Worm (Caenorhabditis elegans) whole organism, L4/young adult: Measurements from ENCODE around the gene Y39G8B.2.

Experiments used
- W03F9.2 ChIP-seq: fragments of 150-350 bp; optimal IDR thresholded peaks from 2 replicates; lab custom pipeline; 2014; ENCODE audit warnings: missing biosample characterization, missing genetic modification characterization
- dao-5 ChIP-seq: sonication (generic microtip); optimal IDR thresholded peaks from 2 replicates; lab custom pipeline; 2016; ENCODE audit warnings: missing genotype, missing genetic modification characterization, moderate library complexity, missing compliant biosample characterization
- him-1 ChIP-seq: sonication (generic microtip); optimal IDR thresholded peaks from 2 replicates; lab custom pipeline; 2016; ENCODE audit warnings: missing genotype, missing genetic modification reagents, missing genetic modification characterization, missing compliant biosample characterization

The Y39G8B.2 gene

ce11 chrII:13974136-13974535 lies 1.9 kb downstream of the Y39G8B.2 start:
- TF ChIP-seq dao-5 (tag; lab: Kevin White, UChicago) (no peak), him-1 (tag; lab: Kevin White, UChicago) (no peak)

ce11 chrII:13973514-13973913 lies 2.5 kb downstream of the Y39G8B.2 start, which contains the start of gene Y39G8B.1:
Y39G8B.1 (minus strand) TSS chrII:13973812.
- TF ChIP-seq W03F9.2 (peak; percentile 27), him-1 (tag; lab: Kevin White, UChicago) (no peak), dao-5 (tag; lab: Kevin White, UChicago) (no peak)

- no peak for TF ChIP-seq W03F9.2
- TF ChIP-seq dao-5 (tag; lab: Kevin White, UChicago): no peak
- TF ChIP-seq him-1 (tag; lab: Kevin White, UChicago): no peak
These were observed 3.8 kb downstream of the Y39G8B.2 start for ce11 chrII:13972199-13972598.

ce11 chrII:13968979-13969378 lies 7.0 kb downstream of the Y39G8B.2 start, which contains the start of gene sre-43:
sre-43 (minus strand) TSS chrII:13969079.
- no peak for TF ChIP-seq dao-5 (tag; lab: Kevin White, UChicago)
- no peak for TF ChIP-seq him-1 (tag; lab: Kevin White, UChicago)
- TF ChIP-seq W03F9.2: no peak

- TF ChIP-seq dao-5 (tag; lab: Kevin White, UChicago) (no peak), him-1 (tag; lab: Kevin White, UChicago) (no peak), W03F9.2 (no peak)
These were observed 9.8 kb downstream of the Y39G8B.2 start, which contains the start of gene W07G1.7 for ce11 chrII:13966242-13966641. W07G1.7 (minus strand) TSS chrII:13966342.

- TF ChIP-seq W03F9.2 (no peak), him-1 (tag; lab: Kevin White, UChicago) (no peak), dao-5 (tag; lab: Kevin White, UChicago) (no peak)
These were observed 11.7 kb downstream of the Y39G8B.2 start for ce11 chrII:13964325-13964724.

ce11 chrII:13962319-13962718 lies 13.7 kb downstream of the Y39G8B.2 start, which contains the start of gene rpi-1:
rpi-1 (minus strand) TSS chrII:13962419.
- TF ChIP-seq dao-5 (tag; lab: Kevin White, UChicago) (no peak), W03F9.2 (no peak)

- TF ChIP-seq dao-5 (tag; lab: Kevin White, UChicago) (no peak), him-1 (tag; lab: Kevin White, UChicago) (no peak)
These were observed 14.5 kb downstream of the Y39G8B.2 start for ce11 chrII:13961567-13961966.

- TF ChIP-seq dao-5 (tag; lab: Kevin White, UChicago) (no peak), W03F9.2 (no peak), him-1 (tag; lab: Kevin White, UChicago) (no peak)
These were observed 17.7 kb downstream of the Y39G8B.2 start for ce11 chrII:13958359-13958758.

ce11 chrII:13957437-13957836 lies 18.6 kb downstream of the Y39G8B.2 start, which contains the start of gene zip-3:
zip-3 (minus strand) TSS chrII:13957457.
- TF ChIP-seq W03F9.2: no peak
- no peak for TF ChIP-seq dao-5 (tag; lab: Kevin White, UChicago)
- TF ChIP-seq him-1 (tag; lab: Kevin White, UChicago): no peak

ce11 chrII:13956529-13956928 lies 19.5 kb downstream of the Y39G8B.2 start:
- TF ChIP-seq him-1 (tag; lab: Kevin White, UChicago) (no peak), W03F9.2 (no peak), dao-5 (tag; lab: Kevin White, UChicago) (no peak)

ce11 chrII:13954979-13955378 lies 21.0 kb downstream of the Y39G8B.2 start:
- TF ChIP-seq dao-5 (tag; lab: Kevin White, UChicago): no peak
- no peak for TF ChIP-seq him-1 (tag; lab: Kevin White, UChicago)
- no peak for TF ChIP-seq W03F9.2

- no peak for TF ChIP-seq dao-5 (tag; lab: Kevin White, UChicago)
- TF ChIP-seq him-1 (tag; lab: Kevin White, UChicago): no peak
- TF ChIP-seq W03F9.2: no peak
These were observed 21.9 kb downstream of the Y39G8B.2 start for ce11 chrII:13954077-13954476.

ce11 chrII:13951986-13952385 lies 24.0 kb downstream of the Y39G8B.2 start:
- TF ChIP-seq dao-5 (tag; lab: Kevin White, UChicago): no peak
- TF ChIP-seq him-1 (tag; lab: Kevin White, UChicago): no peak
- TF ChIP-seq W03F9.2: no peak

- TF ChIP-seq W03F9.2 (no peak), dao-5 (tag; lab: Kevin White, UChicago) (no peak), him-1 (tag; lab: Kevin White, UChicago) (no peak)
These were observed 26.7 kb downstream of the Y39G8B.2 start, which contains the start of gene sre-44 for ce11 chrII:13949290-13949689. sre-44 (plus strand) TSS chrII:13949590.
